Worm (Caenorhabditis elegans) whole organism, L3 larva: Measurements from ENCODE around the gene blos-1.
"Not testable (repeated sequence)": the region's sequence is repeated elsewhere in the genome, so short reads cannot be mapped to it uniquely, and the experiment has no call there.

ENCODE experiments used
- R02D3.7 ChIP-seq: fragments of 150-350 bp; optimal IDR thresholded peaks from 2 replicates; lab custom pipeline; 2014; ENCODE audit warnings: missing biosample characterization, missing genetic modification characterization
- ZK546.5 ChIP-seq: sonication (generic microtip); optimal IDR thresholded peaks from 2 replicates; lab custom pipeline; 2017; ENCODE audit warnings: missing biosample characterization, missing genetic modification characterization
- aly-2 ChIP-seq: fragments of 150-350 bp; optimal IDR thresholded peaks from 2 replicates; lab custom pipeline; 2014; ENCODE audit warnings: missing biosample characterization, missing genetic modification characterization
- ama-1 ChIP-seq: fragments of 150-350 bp; optimal IDR thresholded peaks from 2 replicates; lab custom pipeline; 2018
- ceh-16 ChIP-seq: sonication (generic microtip); optimal IDR thresholded peaks from 2 replicates; lab custom pipeline; 2017; ENCODE audit warnings: missing biosample characterization, missing genetic modification characterization
- ceh-28 ChIP-seq: fragments of 150-350 bp; optimal IDR thresholded peaks from 2 replicates; lab custom pipeline; 2014; ENCODE audit warnings: missing biosample characterization, missing genetic modification reagents, missing genetic modification characterization
- ceh-82 ChIP-seq: fragments of 150-350 bp; optimal IDR thresholded peaks from 2 replicates; lab custom pipeline; 2014; ENCODE audit warnings: missing biosample characterization, missing genetic modification characterization
- ceh-9 ChIP-seq: sonication (generic microtip); optimal IDR thresholded peaks from 2 replicates; lab custom pipeline; 2018; ENCODE audit warnings: missing biosample characterization, missing genetic modification characterization
- daf-12 ChIP-seq: fragments of 150-350 bp; optimal IDR thresholded peaks from 2 replicates; lab custom pipeline; 2014; ENCODE audit warnings: missing biosample characterization, missing genetic modification reagents, missing genetic modification characterization
- egl-27 ChIP-seq: sonication (generic microtip); optimal IDR thresholded peaks from 4 replicates; lab custom pipeline; 2017; ENCODE audit warnings: missing biosample characterization, missing genetic modification reagents, missing genetic modification characterization
- egl-5 ChIP-seq: fragments of 150-350 bp; optimal IDR thresholded peaks from 2 replicates; lab custom pipeline; 2017; ENCODE audit warnings: missing biosample characterization, missing genetic modification reagents, missing genetic modification characterization, inconsistent platforms
- elt-1 ChIP-seq: fragments of 150-350 bp; optimal IDR thresholded peaks from 2 replicates; lab custom pipeline; 2014; ENCODE audit warnings: missing biosample characterization, missing genetic modification characterization
- elt-2 ChIP-seq: sonication (generic microtip); optimal IDR thresholded peaks from 2 replicates; lab custom pipeline; 2016; ENCODE audit warnings: missing genetic modification reagents, mild to moderate bottlenecking, missing genetic modification characterization, missing compliant biosample characterization
- elt-3 ChIP-seq, 3 experiments: fragments of 150-350 bp in 1 of 3; sonication (generic microtip) in 2 of 3; optimal IDR thresholded peaks; 2 replicates in 2 of 3; 4 replicates in 1 of 3; lab custom pipeline; 2014 to 2017; ENCODE audit warnings: missing biosample characterization in 3 of 3, missing genetic modification characterization in 3 of 3
- eor-1 ChIP-seq, 2 experiments: fragments of 150-350 bp; optimal IDR thresholded peaks; 2 replicates each; lab custom pipeline; 2014 to 2018; ENCODE audit warnings: missing biosample characterization in 2 of 2, missing genetic modification characterization in 2 of 2
- fkh-10 ChIP-seq: sonication (generic microtip); optimal IDR thresholded peaks from 2 replicates; lab custom pipeline; 2017; ENCODE audit warnings: missing biosample characterization, missing genetic modification reagents, missing genetic modification characterization
- fkh-2 ChIP-seq: fragments of 150-350 bp; optimal IDR thresholded peaks from 2 replicates; lab custom pipeline; 2014; ENCODE audit warnings: missing biosample characterization, missing genetic modification reagents, missing genetic modification characterization
- fos-1 ChIP-seq: fragments of 150-350 bp; optimal IDR thresholded peaks from 2 replicates; lab custom pipeline; 2014; ENCODE audit warnings: missing biosample characterization, missing genetic modification characterization
- hmg-11 ChIP-seq: sonication (generic microtip); optimal IDR thresholded peaks from 2 replicates; lab custom pipeline; 2016; ENCODE audit warnings: missing genetic modification characterization, missing compliant biosample characterization
- jun-1 ChIP-seq: fragments of 150-350 bp; optimal IDR thresholded peaks from 2 replicates; lab custom pipeline; 2014; ENCODE audit warnings: missing biosample characterization, missing genetic modification reagents, missing genetic modification characterization
- lin-15B ChIP-seq: fragments of 150-350 bp; optimal IDR thresholded peaks from 2 replicates; lab custom pipeline; 2014; ENCODE audit warnings: missing biosample characterization, missing genetic modification characterization
- lin-39 ChIP-seq: fragments of 150-350 bp; optimal IDR thresholded peaks from 2 replicates; lab custom pipeline; 2018; ENCODE audit warnings: missing biosample characterization, missing genetic modification reagents, missing genetic modification characterization
- lsy-12 ChIP-seq: sonication (generic microtip); optimal IDR thresholded peaks from 2 replicates; lab custom pipeline; 2016; ENCODE audit warnings: mild to moderate bottlenecking, missing genetic modification characterization, missing compliant biosample characterization
- mdl-1 ChIP-seq: fragments of 150-350 bp; optimal IDR thresholded peaks from 2 replicates; lab custom pipeline; 2014; ENCODE audit warnings: missing biosample characterization, missing genetic modification characterization
- mml-1 ChIP-seq: fragments of 150-350 bp; sonication (generic microtip); optimal IDR thresholded peaks from 3 replicates; lab custom pipeline; 2014; ENCODE audit warnings: missing biosample characterization, missing genetic modification characterization
- nfya-1 ChIP-seq: sonication (generic microtip); optimal IDR thresholded peaks from 2 replicates; lab custom pipeline; 2017; ENCODE audit warnings: missing genetic modification characterization, mild to moderate bottlenecking, missing compliant biosample characterization, antibody characterized with exemption, moderate library complexity; ENCODE audit not compliant: insufficient read depth
- nhr-11 ChIP-seq: fragments of 150-350 bp; optimal IDR thresholded peaks from 2 replicates; lab custom pipeline; 2014; ENCODE audit warnings: missing biosample characterization, missing genetic modification characterization
- nhr-12 ChIP-seq: fragments of 150-350 bp; optimal IDR thresholded peaks from 2 replicates; lab custom pipeline; 2014; ENCODE audit warnings: missing biosample characterization, missing genetic modification characterization
- nhr-23 ChIP-seq: fragments of 150-350 bp; optimal IDR thresholded peaks from 2 replicates; lab custom pipeline; 2014; ENCODE audit warnings: missing biosample characterization, missing genetic modification reagents, missing genetic modification characterization
- nhr-237 ChIP-seq: fragments of 150-350 bp; optimal IDR thresholded peaks from 2 replicates; lab custom pipeline; 2014; ENCODE audit warnings: missing biosample characterization, missing genetic modification characterization
- nhr-25 ChIP-seq: sonication (generic microtip); optimal IDR thresholded peaks from 2 replicates; lab custom pipeline; 2017; ENCODE audit warnings: missing biosample characterization, missing genetic modification characterization
- nhr-28 ChIP-seq: fragments of 150-350 bp; optimal IDR thresholded peaks from 2 replicates; lab custom pipeline; 2014; ENCODE audit warnings: missing biosample characterization, missing genetic modification characterization
- nhr-43 ChIP-seq: sonication (generic microtip); optimal IDR thresholded peaks from 2 replicates; lab custom pipeline; 2016; ENCODE audit warnings: mild to moderate bottlenecking, missing genetic modification characterization, missing compliant biosample characterization; ENCODE audit not compliant: poor library complexity, severe bottlenecking
- nhr-67 ChIP-seq: fragments of 150-350 bp; optimal IDR thresholded peaks from 2 replicates; lab custom pipeline; 2014; ENCODE audit warnings: missing biosample characterization, missing genetic modification characterization
- nhr-76 ChIP-seq: fragments of 150-350 bp; sonication (generic microtip); optimal IDR thresholded peaks from 5 replicates; lab custom pipeline; 2014; ENCODE audit warnings: missing biosample characterization, missing genetic modification characterization
- nhr-77 ChIP-seq: fragments of 150-350 bp; optimal IDR thresholded peaks from 2 replicates; lab custom pipeline; 2014; ENCODE audit warnings: missing biosample characterization, missing genetic modification characterization
- pha-4 ChIP-seq: fragments of 150-350 bp; optimal IDR thresholded peaks from 2 replicates; lab custom pipeline; 2014; ENCODE audit warnings: missing biosample characterization, missing genetic modification reagents, missing genetic modification characterization
- pqm-1 ChIP-seq: fragments of 150-350 bp; optimal IDR thresholded peaks from 2 replicates; lab custom pipeline; 2017; ENCODE audit warnings: missing biosample characterization, missing genetic modification characterization, inconsistent platforms
- sea-2 ChIP-seq: fragments of 150-350 bp; sonication (generic microtip); optimal IDR thresholded peaks from 4 replicates; lab custom pipeline; 2014; ENCODE audit warnings: missing biosample characterization, missing genetic modification reagents, missing genetic modification characterization
- skn-1 ChIP-seq: fragments of 150-350 bp; optimal IDR thresholded peaks from 2 replicates; lab custom pipeline; 2014; ENCODE audit warnings: missing biosample characterization, missing genetic modification characterization
- snpc-4 ChIP-seq: fragments of 150-350 bp; optimal IDR thresholded peaks from 2 replicates; lab custom pipeline; 2014; ENCODE audit warnings: missing biosample characterization, missing genetic modification characterization
- tbx-2 ChIP-seq: sonication (generic microtip); optimal IDR thresholded peaks from 2 replicates; lab custom pipeline; 2016; ENCODE audit warnings: mild to moderate bottlenecking, missing genetic modification characterization, missing compliant biosample characterization
- unc-39 ChIP-seq: sonication (generic microtip); optimal IDR thresholded peaks from 4 replicates; lab custom pipeline; 2017; ENCODE audit warnings: missing biosample characterization, missing genetic modification characterization
- unc-62 ChIP-seq: fragments of 150-350 bp; sonication (generic microtip); optimal IDR thresholded peaks from 4 replicates; lab custom pipeline; 2014; ENCODE audit warnings: missing biosample characterization, missing genetic modification reagents, missing genetic modification characterization
- zag-1 ChIP-seq: fragments of 150-350 bp; optimal IDR thresholded peaks from 2 replicates; lab custom pipeline; 2014; ENCODE audit warnings: missing biosample characterization, missing genetic modification characterization
- ztf-11 ChIP-seq: fragments of 150-350 bp; optimal IDR thresholded peaks from 2 replicates; lab custom pipeline; 2014; ENCODE audit warnings: missing biosample characterization, missing genetic modification characterization
- ztf-4 ChIP-seq: fragments of 150-350 bp; optimal IDR thresholded peaks from 2 replicates; lab custom pipeline; 2014; ENCODE audit warnings: missing biosample characterization, missing genetic modification characterization

Gene blos-1

ce11 chrIII:10231641-10232040 is 19.9 kb upstream of the blos-1 start:
- TF ChIP-seq snpc-4 (tag; lab: Kevin White, UChicago) (no peak), nhr-67 (no peak), fkh-10 (GFP tag; lab: Kevin White, UChicago) (no peak), nhr-12 (no peak), daf-12 (no peak), nhr-43 (tag; lab: Kevin White, UChicago) (no peak), eor-1 (tag; optimal IDR thresholded peaks at IDR 0.05; lab: Kevin White, UChicago) (no peak), mml-1 (tag; lab: Kevin White, UChicago) (no peak), elt-3 (tag; optimal IDR thresholded peaks at IDR 0.05; lab: Kevin White, UChicago) (no peak), mdl-1 (no peak), pqm-1 (tag; lab: Kevin White, UChicago) (no peak), ceh-9 (tag; lab: Kevin White, UChicago) (no peak), egl-5 (no peak), hmg-11 (no peak), skn-1 (tag; lab: Kevin White, UChicago) (no peak), tbx-2 (tag; lab: Kevin White, UChicago) (no peak), elt-2 (tag; lab: Kevin White, UChicago) (no peak)

DNA sequence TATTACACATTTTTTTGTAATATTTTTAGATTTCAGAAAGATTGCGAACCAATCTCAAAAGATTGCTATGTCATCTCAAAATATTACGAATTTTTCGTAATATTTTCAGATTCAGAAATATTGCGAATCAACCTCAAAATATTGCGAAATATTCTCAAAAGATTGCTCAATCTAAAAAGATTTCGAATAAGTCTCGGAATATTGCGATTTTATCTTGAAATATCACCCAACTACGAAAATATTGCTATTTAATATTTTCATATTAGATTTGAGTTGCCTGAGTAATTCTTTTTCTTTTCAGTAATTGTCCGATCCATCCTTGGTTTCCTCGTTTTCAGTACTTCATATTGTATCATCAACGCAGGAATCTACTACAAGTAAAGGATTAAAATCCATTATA is 10.1 kb upstream of the blos-1 start, which contains the start of gene Y70G10A.4:
Gene Y70G10A.4, plus strand, starts transcription at position 301 of the 400 bp plus-strand sequence.
- not testable (repeated sequence) for TF ChIP-seq lin-15B, pqm-1, nhr-23 (tag; lab: Kevin White, UChicago)

ce11 chrIII:10218587-10218986 is 6.8 kb upstream of the blos-1 start, which contains the start of the genes rde-4 and cox-14:
TSS of gene rde-4 (minus strand) at chrIII:10218646.
TSS of gene cox-14 (plus strand) at chrIII:10218942.
- no peak for TF ChIP-seq ceh-9 (tag; lab: Kevin White, UChicago)
- TF ChIP-seq elt-1, result no peak
- no peak for TF ChIP-seq ceh-16 (tag; lab: Kevin White, UChicago)
- TF ChIP-seq eor-1 (tag; optimal IDR thresholded peaks at IDR 0.05; lab: Kevin White, UChicago), result no peak
- peak; percentile 94 for TF ChIP-seq lin-15B (tag; lab: Kevin White, UChicago)
- TF ChIP-seq ztf-11 (tag; lab: Kevin White, UChicago), result no peak
- no peak for TF ChIP-seq elt-2 (tag; lab: Kevin White, UChicago)
- peak; percentile 44 for TF ChIP-seq snpc-4 (tag; lab: Kevin White, UChicago)
- TF ChIP-seq ceh-82 (tag; lab: Kevin White, UChicago), result peak; percentile 20
- peak; percentile 97 for TF ChIP-seq nfya-1 (tag; lab: Kevin White, UChicago)
- TF ChIP-seq nhr-76 (tag; lab: Kevin White, UChicago), result no peak
- peak; percentile 44 for TF ChIP-seq hmg-11
- no peak for TF ChIP-seq R02D3.7 (tag; lab: Kevin White, UChicago)
- TF ChIP-seq unc-62 (GFP tag; lab: Kevin White, UChicago), result no peak
- TF ChIP-seq nhr-11 (tag; lab: Kevin White, UChicago), result no peak
- TF ChIP-seq nhr-237 (tag; lab: Kevin White, UChicago), result no peak
- no peak for TF ChIP-seq fos-1 (tag; lab: Kevin White, UChicago)
- TF ChIP-seq mml-1 (tag; lab: Kevin White, UChicago), result no peak
- no peak for TF ChIP-seq ztf-4 (tag; lab: Kevin White, UChicago)
- TF ChIP-seq sea-2 (GFP tag; lab: Kevin White, UChicago), result no peak
- peak; percentile 70 for TF ChIP-seq fkh-10 (GFP tag; lab: Kevin White, UChicago)
- TF ChIP-seq egl-5, result peak; percentile 97
- TF ChIP-seq lin-39 (tag; lab: Kevin White, UChicago), result peak; percentile 90
- TF ChIP-seq elt-3 (tag; optimal IDR thresholded peaks at IDR 0.05; lab: Kevin White, UChicago), result no peak
- TF ChIP-seq nhr-28 (tag; lab: Kevin White, UChicago), result no peak
- TF ChIP-seq aly-2, result no peak
- peak; percentile 81 for TF ChIP-seq skn-1 (tag; lab: Kevin White, UChicago)
- no peak for TF ChIP-seq nhr-12
- TF ChIP-seq pqm-1 (tag; lab: Kevin White, UChicago), result peak; percentile 68
- no peak for TF ChIP-seq lsy-12
- TF ChIP-seq pha-4 (tag; lab: Kevin White, UChicago), result peak; percentile 97
- no peak for TF ChIP-seq fkh-2 (tag; lab: Kevin White, UChicago)
- TF ChIP-seq mdl-1, result no peak
- TF ChIP-seq daf-12, result no peak
- no peak for TF ChIP-seq tbx-2 (tag; lab: Kevin White, UChicago)
- no peak for TF ChIP-seq jun-1
- TF ChIP-seq nhr-77 (tag; lab: Kevin White, UChicago), result no peak
- TF ChIP-seq egl-27 (tag; lab: Kevin White, UChicago), result no peak
- TF ChIP-seq ama-1 (lab: Kevin White, UChicago), result peak; percentile 15
- no peak for TF ChIP-seq ZK546.5
- peak; percentile 59 for TF ChIP-seq nhr-43 (tag; lab: Kevin White, UChicago)
- TF ChIP-seq nhr-25, result peak; percentile 54
- no peak for TF ChIP-seq nhr-67
- no peak for TF ChIP-seq zag-1
- peak; percentile 94 for TF ChIP-seq nhr-23 (tag; lab: Kevin White, UChicago)
- no peak for TF ChIP-seq unc-39 (tag; lab: Kevin White, UChicago)
- no peak for TF ChIP-seq ceh-28
